Worm (Caenorhabditis elegans) whole organism, young adult: ENCODE data around the gene srh-98.

Experiments
- B0261.1 ChIP-seq: sonication (generic microtip); optimal IDR thresholded peaks from 2 replicates; lab custom pipeline; 2016; ENCODE audit warnings: mild to moderate bottlenecking, missing genetic modification characterization, moderate library complexity, missing compliant biosample characterization
- B0336.3 ChIP-seq: fragments of 200-800 bp; sonication (Bioruptor generic); IDR thresholded peaks from 2 replicates; pipeline ENCODE4 v1.3.6; 2022; ENCODE audit warnings: missing genetic modification characterization, missing compliant biosample characterization
- D2030.7 ChIP-seq: fragments of 200-800 bp; sonication (Bioruptor generic); IDR thresholded peaks from 2 replicates; pipeline ENCODE4 v1.3.6; 2022; ENCODE audit warnings: missing genetic modification reagents, missing genetic modification characterization, missing compliant biosample characterization
- F10E7.11 ChIP-seq: sonication (generic microtip); optimal IDR thresholded peaks from 2 replicates; lab custom pipeline; 2017; ENCODE audit warnings: mild to moderate bottlenecking, missing genetic modification characterization, moderate library complexity, missing compliant biosample characterization
- F33H1.4 ChIP-seq: fragments of 200-800 bp; sonication (Bioruptor generic); IDR thresholded peaks from 2 replicates; pipeline ENCODE4 v1.3.6; 2022; ENCODE audit warnings: missing genetic modification reagents, missing genetic modification characterization, missing compliant biosample characterization
- F49E8.2 ChIP-seq: sonication (generic microtip); optimal IDR thresholded peaks from 3 replicates; lab custom pipeline; 2017; ENCODE audit warnings: missing genetic modification characterization, mild to moderate bottlenecking, missing compliant biosample characterization, antibody characterized with exemption, moderate library complexity; ENCODE audit not compliant: insufficient read depth
- Y67H2A.10 ChIP-seq: fragments of 200-800 bp; sonication (Bioruptor generic); conservative IDR thresholded peaks from 2 replicates; pipeline ENCODE4 v1.3.6; 2022; ENCODE audit warnings: missing genetic modification reagents, missing genetic modification characterization, missing compliant biosample characterization
- Y95B8A.8 ChIP-seq: fragments of 200-800 bp; sonication (Bioruptor generic); IDR thresholded peaks from 2 replicates; pipeline ENCODE4 v1.3.6; 2022; ENCODE audit warnings: missing genetic modification reagents, missing genetic modification characterization, missing compliant biosample characterization
- aptf-2 ChIP-seq: fragments of 200-800 bp; sonication (Bioruptor generic); conservative IDR thresholded peaks from 2 replicates; pipeline ENCODE4 v1.3.6; 2022; ENCODE audit warnings: missing genetic modification reagents, missing genetic modification characterization, missing compliant biosample characterization
- bed-1 ChIP-seq: fragments of 200-800 bp; sonication (Bioruptor generic); IDR thresholded peaks from 2 replicates; pipeline ENCODE4 v1.3.6; 2022; ENCODE audit warnings: missing genetic modification reagents, missing genetic modification characterization, missing compliant biosample characterization
- cebp-2 ChIP-seq: fragments of 200-800 bp; sonication (Bioruptor generic); IDR thresholded peaks from 2 replicates; pipeline ENCODE4 v1.3.6; 2022; ENCODE audit warnings: missing genetic modification characterization, missing compliant biosample characterization
- ceh-100 ChIP-seq: fragments of 200-800 bp; sonication (Bioruptor generic); IDR thresholded peaks from 2 replicates; pipeline ENCODE4 v1.3.6; 2022; ENCODE audit warnings: missing genetic modification reagents, missing genetic modification characterization, missing compliant biosample characterization
- die-1 ChIP-seq: sonication (generic microtip); optimal IDR thresholded peaks from 2 replicates; lab custom pipeline; 2016; ENCODE audit warnings: missing genotype, mild to moderate bottlenecking, missing genetic modification characterization, missing compliant biosample characterization
- dox-1 ChIP-seq: fragments of 200-800 bp; sonication (Bioruptor generic); IDR thresholded peaks from 2 replicates; pipeline ENCODE4 v1.3.6; 2022; ENCODE audit warnings: missing genetic modification reagents, missing genetic modification characterization, missing compliant biosample characterization
- dpl-1 ChIP-seq: fragments of 150-350 bp; optimal IDR thresholded peaks from 2 replicates; lab custom pipeline; 2014; ENCODE audit warnings: missing biosample characterization, missing genetic modification reagents, missing genetic modification characterization
- efl-1 ChIP-seq: fragments of 150-350 bp; optimal IDR thresholded peaks from 2 replicates; lab custom pipeline; 2014; ENCODE audit warnings: missing biosample characterization, missing genetic modification reagents, missing genetic modification characterization
- egl-18 ChIP-seq: fragments of 200-800 bp; sonication (Bioruptor generic); IDR thresholded peaks from 2 replicates; pipeline ENCODE4 v1.3.6; 2022; ENCODE audit warnings: missing genetic modification reagents, missing genetic modification characterization, missing compliant biosample characterization
- egl-44 ChIP-seq: fragments of 200-800 bp; sonication (Bioruptor generic); IDR thresholded peaks from 2 replicates; pipeline ENCODE4 v1.3.6; 2022; ENCODE audit warnings: missing genetic modification reagents, missing genetic modification characterization, missing compliant biosample characterization
- egrh-3 ChIP-seq: fragments of 200-800 bp; sonication (Bioruptor generic); IDR thresholded peaks from 2 replicates; pipeline ENCODE4 v1.3.6; 2022; ENCODE audit warnings: missing genetic modification reagents, missing genetic modification characterization, missing compliant biosample characterization
- ekl-4 ChIP-seq: fragments of 200-800 bp; sonication (Bioruptor generic); IDR thresholded peaks from 2 replicates; pipeline ENCODE4 v1.3.6; 2022; ENCODE audit warnings: missing genetic modification reagents, missing genetic modification characterization, missing compliant biosample characterization
- fkh-3 ChIP-seq: sonication (generic microtip); optimal IDR thresholded peaks from 2 replicates; lab custom pipeline; 2016; ENCODE audit warnings: mild to moderate bottlenecking, missing genetic modification characterization, missing compliant biosample characterization
- gei-17 ChIP-seq: fragments of 200-800 bp; sonication (Bioruptor generic); optimal IDR thresholded peaks from 2 replicates; lab custom pipeline; 2018; ENCODE audit warnings: mild to moderate bottlenecking, missing genetic modification characterization, missing compliant biosample characterization
- him-1 ChIP-seq: sonication (generic microtip); optimal IDR thresholded peaks from 2 replicates; lab custom pipeline; 2016; ENCODE audit warnings: missing genotype, missing genetic modification reagents, missing genetic modification characterization, missing compliant biosample characterization
- hmg-1.2 ChIP-seq: fragments of 200-800 bp; sonication (Bioruptor generic); IDR thresholded peaks from 2 replicates; pipeline ENCODE4 v1.3.6; 2022; ENCODE audit warnings: missing genetic modification reagents, missing genetic modification characterization, missing compliant biosample characterization
- let-526 ChIP-seq: fragments of 200-800 bp; sonication (Bioruptor generic); IDR thresholded peaks from 2 replicates; pipeline ENCODE4 v1.3.6; 2022; ENCODE audit warnings: missing genetic modification reagents, missing genetic modification characterization, missing compliant biosample characterization
- lin-26 ChIP-seq: fragments of 200-800 bp; sonication (Bioruptor generic); IDR thresholded peaks from 2 replicates; pipeline ENCODE4 v1.3.6; 2022; ENCODE audit warnings: missing genetic modification reagents, missing genetic modification characterization, missing compliant biosample characterization
- lin-35 ChIP-seq, 3 experiments: fragments of 150-350 bp in 2 of 3; sonication (generic microtip) in 1 of 3; optimal IDR thresholded peaks; 2 replicates each; lab custom pipeline; 2014 to 2018; ENCODE audit warnings: missing biosample characterization in 3 of 3, missing genetic modification characterization in 3 of 3, missing genetic modification reagents in 3 of 3
- lin-54 ChIP-seq: fragments of 200-800 bp; sonication (Bioruptor generic); optimal IDR thresholded peaks from 2 replicates; lab custom pipeline; 2018; ENCODE audit warnings: mild to moderate bottlenecking, missing genetic modification characterization, missing compliant biosample characterization
- lsl-1 ChIP-seq: fragments of 200-800 bp; sonication (Bioruptor generic); optimal IDR thresholded peaks from 2 replicates; lab custom pipeline; 2018; ENCODE audit warnings: mild to moderate bottlenecking, missing genetic modification characterization, moderate library complexity, missing compliant biosample characterization
- lsy-27 ChIP-seq: sonication (generic microtip); optimal IDR thresholded peaks from 2 replicates; lab custom pipeline; 2017; ENCODE audit warnings: missing genetic modification characterization, mild to moderate bottlenecking, missing compliant biosample characterization, antibody characterized with exemption, missing genotype, borderline replicate concordance; ENCODE audit not compliant: insufficient read depth
- madf-6 ChIP-seq: fragments of 200-800 bp; sonication (Bioruptor generic); IDR thresholded peaks from 2 replicates; pipeline ENCODE4 v1.3.6; 2022; ENCODE audit warnings: missing genetic modification reagents, missing genetic modification characterization, missing compliant biosample characterization
- madf-8 ChIP-seq: fragments of 200-800 bp; sonication (Bioruptor generic); conservative IDR thresholded peaks from 2 replicates; pipeline ENCODE4 v1.3.6; 2022; ENCODE audit warnings: missing genetic modification reagents, missing genetic modification characterization, missing compliant biosample characterization
- mcd-1 ChIP-seq: fragments of 200-800 bp; sonication (Bioruptor generic); IDR thresholded peaks from 2 replicates; pipeline ENCODE4 v1.3.6; 2022; ENCODE audit warnings: missing genetic modification reagents, missing genetic modification characterization, missing compliant biosample characterization
- mxl-1 ChIP-seq: sonication (generic microtip); optimal IDR thresholded peaks from 2 replicates; lab custom pipeline; 2016; ENCODE audit warnings: missing genetic modification characterization, missing compliant biosample characterization
- nfyb-1 ChIP-seq: fragments of 200-800 bp; sonication (Bioruptor generic); IDR thresholded peaks from 2 replicates; pipeline ENCODE4 v1.3.6; 2022; ENCODE audit warnings: missing genetic modification reagents, missing genetic modification characterization, missing compliant biosample characterization
- nhr-90 ChIP-seq: sonication (generic microtip); optimal IDR thresholded peaks from 2 replicates; lab custom pipeline; 2016; ENCODE audit warnings: missing genotype, mild to moderate bottlenecking, missing genetic modification characterization, missing compliant biosample characterization
- pbrm-1 ChIP-seq: fragments of 200-800 bp; sonication (Bioruptor generic); IDR thresholded peaks from 2 replicates; pipeline ENCODE4 v1.3.6; 2022; ENCODE audit warnings: missing genetic modification reagents, missing genetic modification characterization, missing compliant biosample characterization
- rpc-1 ChIP-seq, 2 experiments: fragments of 150-350 bp in 1 of 2; sonication (generic microtip) in 1 of 2; optimal IDR thresholded peaks; 2 replicates each; lab custom pipeline; 2014 to 2018; ENCODE audit warnings: missing biosample characterization in 1 of 2, missing genetic modification characterization in 1 of 2, missing genetic modification reagents in 1 of 2, missing genotype in 1 of 2
- snpc-1.1 ChIP-seq: sonication (generic microtip); optimal IDR thresholded peaks from 2 replicates; lab custom pipeline; 2017; ENCODE audit warnings: missing genetic modification characterization, mild to moderate bottlenecking, missing compliant biosample characterization, antibody characterized with exemption, moderate library complexity, missing genotype, missing genetic modification reagents; ENCODE audit not compliant: insufficient read depth
- snpc-3.4 ChIP-seq: sonication (generic microtip); optimal IDR thresholded peaks from 2 replicates; lab custom pipeline; 2017; ENCODE audit warnings: missing genetic modification characterization, mild to moderate bottlenecking, missing compliant biosample characterization, antibody characterized with exemption, moderate library complexity, missing genotype, missing genetic modification reagents
- snpc-4 ChIP-seq, 5 experiments: fragments of 150-350 bp in 1 of 5; sonication (generic microtip) in 4 of 5; optimal IDR thresholded peaks; 2 replicates each; lab custom pipeline; 2014 to 2018; ENCODE audit warnings: missing genetic modification characterization in 5 of 5, missing biosample characterization in 3 of 5, antibody characterized with exemption in 2 of 5, mild to moderate bottlenecking in 2 of 5, missing compliant biosample characterization in 2 of 5, missing genotype in 2 of 5, moderate library complexity in 2 of 5, missing genetic modification reagents in 1 of 5
- tbp1 ChIP-seq: fragments of 200-800 bp; sonication (Bioruptor generic); optimal IDR thresholded peaks from 2 replicates; lab custom pipeline; 2018; ENCODE audit warnings: mild to moderate bottlenecking, missing genetic modification characterization, missing compliant biosample characterization
- unc-130 ChIP-seq: sonication (generic microtip); optimal IDR thresholded peaks from 2 replicates; lab custom pipeline; 2016; ENCODE audit warnings: missing genetic modification reagents, missing genetic modification characterization, missing compliant biosample characterization
- xnd-1 ChIP-seq: sonication (generic microtip); optimal IDR thresholded peaks from 2 replicates; lab custom pipeline; 2016; ENCODE audit warnings: missing genotype, missing genetic modification reagents, missing genetic modification characterization, missing compliant biosample characterization

srh-98 gene

ce11 chrV:16226581-16226980 lies 9.0 kb downstream of the srh-98 start, which contains the start of gene F11A5.13 (continued):
- no peak for TF ChIP-seq fkh-3 (tag; lab: Kevin White, UChicago)
- no peak for TF ChIP-seq egl-18 (GFP tag; lab: Robert Waterston, UW)
- TF ChIP-seq, all 124 proteins: peak for 0

ce11 chrV:16225524-16226116 lies 9.9 kb downstream of the srh-98 start:
- 0 out of 2 replicates have a peak, but pooled peaks have one; percentile 29 for TF ChIP-seq aptf-2
- TF ChIP-seq tbp1 (GFP tag; lab: Kevin White, UChicago) = peak; percentile 70
- peak; percentile 65 for TF ChIP-seq B0336.3 (GFP tag; lab: Robert Waterston, UW)
- no peak for TF ChIP-seq cebp-2 (GFP tag; lab: Robert Waterston, UW)
- TF ChIP-seq lin-35 (GFP tag; optimal IDR thresholded peaks at IDR 0.05; lab: Kevin White, UChicago) = no peak
- no peak for TF ChIP-seq him-1 (tag; lab: Kevin White, UChicago)
- TF ChIP-seq bed-1 (GFP tag; lab: Robert Waterston, UW) = no peak
- peak; percentile 21 for TF ChIP-seq B0261.1 (tag; lab: Kevin White, UChicago)
- TF ChIP-seq mcd-1 = peak; percentile 32
- TF ChIP-seq dpl-1 = no peak
- TF ChIP-seq lsy-27 (tag; lab: Kevin White, UChicago) = peak; percentile 21
- peak; percentile 86 for TF ChIP-seq pbrm-1 (GFP tag; lab: Robert Waterston, UW)
- TF ChIP-seq nhr-90 = no peak
- TF ChIP-seq madf-6 (GFP tag; lab: Robert Waterston, UW) = peak; percentile 73
- 0 out of 2 replicates have a peak, but pooled peaks have one; percentile 28 for TF ChIP-seq egrh-3 (GFP tag; lab: Robert Waterston, UW)
- TF ChIP-seq unc-130 (GFP tag; lab: Kevin White, UChicago) = peak; percentile 13
- peak; percentile 42; the same call in 1 of the 2 replicates for TF ChIP-seq nfyb-1 (GFP tag; lab: Robert Waterston, UW)
- TF ChIP-seq egl-44 (GFP tag; lab: Robert Waterston, UW) = 0 out of 2 replicates have a peak, but pooled peaks have one; percentile 52
- peak; percentile 77 for TF ChIP-seq dox-1 (GFP tag; lab: Robert Waterston, UW)
- peak; percentile 64 for TF ChIP-seq lsl-1 (GFP tag; lab: Kevin White, UChicago)
- TF ChIP-seq gei-17 (GFP tag; lab: Kevin White, UChicago) = no peak
- 0 out of 2 replicates have a peak, but pooled peaks have one; percentile 11 for TF ChIP-seq madf-8 (GFP tag; lab: Robert Waterston, UW)
- peak; percentile 91 for TF ChIP-seq hmg-1.2 (GFP tag; lab: Robert Waterston, UW)
- peak; percentile 24 for TF ChIP-seq xnd-1 (tag; lab: Kevin White, UChicago)
- TF ChIP-seq rpc-1 (optimal IDR thresholded peaks at IDR 0.05; lab: Kevin White, UChicago) = no peak
- peak; percentile 3 for TF ChIP-seq rpc-1 (tag; optimal IDR thresholded peaks at IDR 0.05; lab: Kevin White, UChicago)
- TF ChIP-seq D2030.7 (GFP tag; lab: Robert Waterston, UW) = peak; percentile 76
- TF ChIP-seq F33H1.4 (GFP tag; lab: Robert Waterston, UW) = peak; percentile 14; the same call in 1 of the 2 replicates
- TF ChIP-seq let-526 = no peak
- TF ChIP-seq lin-26 (GFP tag; lab: Robert Waterston, UW) = peak; percentile 82
- peak; percentile 92 for TF ChIP-seq snpc-1.1 (tag; lab: Kevin White, UChicago)
- peak; percentile 62 for TF ChIP-seq F49E8.2
- TF ChIP-seq die-1 (tag; lab: Kevin White, UChicago) = peak; percentile 45
- TF ChIP-seq Y95B8A.8 (GFP tag; lab: Robert Waterston, UW) = no peak
- peak; percentile 74 for TF ChIP-seq snpc-3.4 (tag; lab: Kevin White, UChicago)
- no peak for TF ChIP-seq efl-1 (GFP tag; lab: Kevin White, UChicago)
- TF ChIP-seq ceh-100 (GFP tag; lab: Robert Waterston, UW) = peak; percentile 40; the same call in 1 of the 2 replicates
- peak; percentile 16 for TF ChIP-seq lin-54 (GFP tag; lab: Kevin White, UChicago)
- no peak for TF ChIP-seq Y67H2A.10 (GFP tag; lab: Robert Waterston, UW)
- TF ChIP-seq mxl-1 (tag; lab: Kevin White, UChicago) = no peak
- TF ChIP-seq snpc-4 (GFP tag; optimal IDR thresholded peaks at IDR 0.05; lab: Kevin White, UChicago) = peak; percentile 89
- peak; percentile 82 to 97 (median 92) for TF ChIP-seq snpc-4 (tag; optimal IDR thresholded peaks at IDR 0.05; lab: Kevin White, UChicago)
- TF ChIP-seq ekl-4 (GFP tag; lab: Robert Waterston, UW) = peak; percentile 65
- TF ChIP-seq F10E7.11 (tag; lab: Kevin White, UChicago) = no peak
